Worm (Caenorhabditis elegans): ENCODE measurements around the gene ufm-1.

DNA sequence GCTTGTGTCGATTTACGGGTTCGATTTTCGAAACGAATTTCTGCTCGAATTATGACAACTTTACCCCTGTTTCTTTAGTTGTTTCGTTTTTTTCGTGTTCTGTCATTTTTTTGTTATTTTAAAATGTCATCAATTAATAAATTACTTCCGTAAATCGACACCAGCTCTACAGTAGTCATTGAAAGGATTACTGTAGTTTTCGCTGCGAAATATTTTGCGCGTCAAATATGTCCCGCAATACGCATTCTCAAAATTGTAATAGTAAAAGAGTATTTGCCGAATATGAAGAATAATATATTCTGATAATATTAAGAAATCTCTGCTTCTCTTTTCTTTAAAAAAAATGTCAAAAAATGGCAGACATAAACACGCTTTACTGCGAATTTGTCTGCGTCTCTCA, 34.4 kb downstream of the ufm-1 start:
- TF ChIP-seq Y48G9A.11 (GFP tag; IDR thresholded peaks at IDR 0.05) = no peak
- TF ChIP-seq lin-13 (GFP tag; optimal IDR thresholded peaks at IDR 0.05) = no peak
- no peak for TF ChIP-seq nhr-237 (tag; optimal IDR thresholded peaks at IDR 0.05)
- no peak for TF ChIP-seq snpc-4 (tag; optimal IDR thresholded peaks at IDR 0.05)
- TF ChIP-seq unc-62 (GFP tag; optimal IDR thresholded peaks at IDR 0.05 in 1 of 2) = no peak
- no peak for TF ChIP-seq unc-62 (tag; optimal IDR thresholded peaks at IDR 0.05)

All from whole organism, L4 larva.